Worm (Caenorhabditis elegans) whole organism, L4/young adult: ENCODE results near the gene oac-53.

Source experiments
- W03F9.2 ChIP-seq: fragments of 150-350 bp; optimal IDR thresholded peaks from 2 replicates; lab custom pipeline; 2014; ENCODE audit warnings: missing biosample characterization, missing genetic modification characterization
- him-1 ChIP-seq: sonication (generic microtip); optimal IDR thresholded peaks from 2 replicates; lab custom pipeline; 2016; ENCODE audit warnings: missing genotype, missing genetic modification reagents, missing genetic modification characterization, missing compliant biosample characterization

ce11 chrV:16674399-16674798 is 46.6 kb upstream of the oac-53 start:
- no peak for TF ChIP-seq W03F9.2
- no peak for TF ChIP-seq him-1 (tag; lab: Kevin White, UChicago)
